Fruit fly (Drosophila melanogaster): Measurements from ENCODE around the gene CG14855.

CG14855 gene

DNA sequence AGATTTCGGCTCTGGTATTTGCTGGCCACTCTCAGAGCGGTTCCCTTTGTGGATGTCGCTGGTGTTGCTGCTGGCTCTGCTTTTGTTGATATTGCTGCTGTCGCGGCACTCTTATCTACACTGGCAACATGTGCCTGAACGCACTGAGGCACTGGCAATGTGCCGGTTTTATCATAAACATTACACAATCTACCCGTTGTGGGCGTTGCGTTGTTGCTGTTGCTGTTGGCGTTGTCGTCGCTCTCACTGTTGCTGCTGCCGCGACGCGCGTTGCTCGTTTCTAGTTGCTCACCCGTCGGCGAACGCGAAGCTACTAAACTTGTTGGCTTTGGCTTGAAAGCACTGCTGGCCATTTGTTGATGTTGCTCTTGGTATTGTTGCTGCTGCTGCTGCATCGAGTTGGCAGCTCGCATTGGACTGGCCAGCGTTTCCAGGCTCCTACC, 23.6 kb downstream of the CG14855 start (continued):
- TF ChIP-seq CG12391 (tag; optimal IDR thresholded peaks at IDR 0.05) (peak; percentile 3), CG3163 (GFP tag; optimal IDR thresholded peaks at IDR 0.05) (peak; percentile 0), Opbp (GFP tag; IDR thresholded peaks at IDR 0.05; ENCODE audit: partially characterized antibody) (peak; percentile 44; the same call in 1 of the 3 replicates), CG14014 (GFP tag; IDR thresholded peaks at IDR 0.05) (peak; percentile 16; the same call in 1 of the 2 replicates)

DNA sequence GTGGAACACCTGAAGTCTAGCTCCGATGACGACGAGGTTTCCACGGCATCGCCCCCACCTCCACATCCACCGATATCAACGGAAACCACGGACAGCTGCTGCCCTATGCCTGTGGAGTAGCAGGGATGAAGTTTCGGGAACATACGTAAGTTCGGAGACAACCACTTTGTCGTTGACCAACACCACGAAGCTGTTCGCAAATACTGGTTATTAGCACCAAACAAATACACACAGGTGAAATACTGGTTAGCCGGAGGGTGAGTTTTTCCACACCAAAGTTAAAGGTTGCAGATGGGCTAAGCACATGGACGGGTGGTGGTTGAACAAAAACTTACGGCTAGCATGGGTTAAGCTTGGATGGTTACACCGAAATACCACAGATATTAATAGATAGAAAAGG, 25.1 kb downstream of the CG14855 start:
- TF ChIP-seq yki (optimal IDR thresholded peaks at IDR 0.05): no peak
- TF ChIP-seq Gsc (GFP tag; IDR thresholded peaks at IDR 0.05): no peak
- TF ChIP-seq sens (GFP tag): no peak
- no peak for TF ChIP-seq kay (GFP tag; optimal IDR thresholded peaks at IDR 0.05)
- no peak for TF ChIP-seq unpg (GFP tag; optimal IDR thresholded peaks at IDR 0.05)
- TF ChIP-seq CG10431 (GFP tag; optimal IDR thresholded peaks at IDR 0.05): no peak
- no peak for TF ChIP-seq CG2202 (tag; optimal IDR thresholded peaks at IDR 0.05)
- TF ChIP-seq CG11504 (tag; optimal IDR thresholded peaks at IDR 0.05): peak; percentile 30
- no peak for TF ChIP-seq Mes4 (GFP tag; optimal IDR thresholded peaks at IDR 0.05)
- TF ChIP-seq CG8290 (GFP tag; optimal IDR thresholded peaks at IDR 0.05): no peak
- peak in 1 of 2 experiments; percentile 35 for TF ChIP-seq CG8290 (tag; optimal IDR thresholded peaks at IDR 0.05)
- TF ChIP-seq CG1647 (GFP tag; optimal IDR thresholded peaks at IDR 0.05): no peak
- peak; percentile 44 for TF ChIP-seq Deaf1 (tag; optimal IDR thresholded peaks at IDR 0.05)
- TF ChIP-seq CG5180 (GFP tag; optimal IDR thresholded peaks at IDR 0.05): peak; percentile 78
- TF ChIP-seq croc (GFP tag; conservative IDR thresholded peaks at IDR 0.05): no peak
- peak; percentile 8 for TF ChIP-seq CG12769 (tag; optimal IDR thresholded peaks at IDR 0.05)
- TF ChIP-seq chinmo (GFP tag; IDR thresholded peaks at IDR 0.05; ENCODE audit: partially characterized antibody): 0 out of 4 replicates have a peak, but pooled peaks have one; percentile 52
- no peak for TF ChIP-seq Fer2 (tag; optimal IDR thresholded peaks at IDR 0.05)
- no peak for TF ChIP-seq toy (GFP tag; IDR thresholded peaks at IDR 0.05)
- 0 out of 3 replicates have a peak, but pooled peaks have one; percentile 15 for TF ChIP-seq CG16813 (GFP tag; IDR thresholded peaks at IDR 0.05; ENCODE audit: partially characterized antibody)
- no peak for TF ChIP-seq CG4617 (GFP tag; optimal IDR thresholded peaks at IDR 0.05; ENCODE audit: borderline replicate concordance)
- no peak for TF ChIP-seq CG6813 (GFP tag; optimal IDR thresholded peaks at IDR 0.05)
- TF ChIP-seq grn (GFP tag; optimal IDR thresholded peaks at IDR 0.05): no peak
- no peak for TF ChIP-seq fd3F (GFP tag; optimal IDR thresholded peaks at IDR 0.05)
- no peak for TF ChIP-seq dmrt11E (tag; optimal IDR thresholded peaks at IDR 0.05)
- no peak for TF ChIP-seq CG2199 (GFP tag; IDR thresholded peaks at IDR 0.05)
- TF ChIP-seq PHDP (tag; optimal IDR thresholded peaks at IDR 0.05): no peak
- TF ChIP-seq sd (tag; optimal IDR thresholded peaks at IDR 0.05): no peak
- no peak for TF ChIP-seq tgo (GFP tag; IDR thresholded peaks at IDR 0.05)
- no peak for TF ChIP-seq CG8765 (GFP tag; IDR thresholded peaks at IDR 0.05)
- TF ChIP-seq pita (GFP tag; optimal IDR thresholded peaks at IDR 0.05): no peak
- TF ChIP-seq HmgZ (tag; optimal IDR thresholded peaks at IDR 0.05): no peak
- no peak for TF ChIP-seq C15 (GFP tag; IDR thresholded peaks at IDR 0.05)
- no peak for TF ChIP-seq Jarid2 (GFP tag; optimal IDR thresholded peaks at IDR 0.05)
- TF ChIP-seq CG34376 (GFP tag; optimal IDR thresholded peaks at IDR 0.05): no peak
- peak; percentile 6 for TF ChIP-seq tap (tag; optimal IDR thresholded peaks at IDR 0.05)
- no peak for TF ChIP-seq ind (GFP tag; optimal IDR thresholded peaks at IDR 0.05)
- no peak for TF ChIP-seq CG3407 (GFP tag; optimal IDR thresholded peaks at IDR 0.05)
- TF ChIP-seq CG12071 (GFP tag; optimal IDR thresholded peaks at IDR 0.05): no peak
- peak; percentile 56 for TF ChIP-seq Med (GFP tag)
- no peak for TF ChIP-seq lov (optimal IDR thresholded peaks at IDR 0.05)
- no peak for TF ChIP-seq lov (GFP tag; IDR thresholded peaks at IDR 0.05)
- no peak for TF ChIP-seq bowl (GFP tag; IDR thresholded peaks at IDR 0.05)
- TF ChIP-seq CG18599 (GFP tag; optimal IDR thresholded peaks at IDR 0.05): no peak
- no peak for TF ChIP-seq sens-2 (GFP tag; IDR thresholded peaks at IDR 0.05)
- no peak for TF ChIP-seq CG10274 (GFP tag; optimal IDR thresholded peaks at IDR 0.05)
